Fruit fly (Drosophila melanogaster) whole organism, embryonic: ENCODE measurements around the gene CG13314.
A peak's percentile ranks its signal among the peaks of the same experiment; 100 is the strongest.

Experiments
- CG11247 ChIP-seq: fragments of 200-800 bp; sonication (Bioruptor generic); IDR thresholded peaks from 2 replicates; pipeline ENCODE4 v1.3.6; 2022; ENCODE audit warnings: missing biosample characterization, missing genetic modification characterization
- CG12104 ChIP-seq: fragments of 200-800 bp; sonication (Bioruptor generic); optimal IDR thresholded peaks from 3 replicates; lab custom pipeline; 2016; ENCODE audit warnings: missing biosample characterization, missing genetic modification characterization
- CG12942 ChIP-seq: fragments of 200-800 bp; sonication (Bioruptor generic); optimal IDR thresholded peaks from 3 replicates; lab custom pipeline; 2016; ENCODE audit warnings: missing biosample characterization, missing genetic modification characterization
- CG14860 ChIP-seq: fragments of 200-800 bp; sonication (Bioruptor generic); IDR thresholded peaks from 3 replicates; pipeline ENCODE4 v1.3.6; 2022; ENCODE audit warnings: missing biosample characterization, missing genetic modification characterization; ENCODE audit not compliant: partially characterized antibody
- CG15696 ChIP-seq: fragments of 200-800 bp; sonication (Bioruptor generic); optimal IDR thresholded peaks from 2 replicates; lab custom pipeline; 2019; ENCODE audit warnings: missing biosample characterization, mild to moderate bottlenecking, missing genetic modification characterization, moderate library complexity
- CG16779 ChIP-seq: fragments of 200-800 bp; sonication (Bioruptor generic); IDR thresholded peaks from 2 replicates; pipeline ENCODE4 v1.3.6; 2022; ENCODE audit warnings: missing biosample characterization, missing genetic modification characterization
- CG17802 ChIP-seq: fragments of 200-800 bp; sonication (Bioruptor generic); optimal IDR thresholded peaks from 2 replicates; lab custom pipeline; 2018; ENCODE audit warnings: missing biosample characterization, mild to moderate bottlenecking, missing genetic modification characterization, moderate library complexity
- CG2678 ChIP-seq: fragments of 200-800 bp; sonication (Bioruptor generic); optimal IDR thresholded peaks from 3 replicates; lab custom pipeline; 2019; ENCODE audit warnings: missing biosample characterization, mild to moderate bottlenecking, missing genetic modification characterization, moderate library complexity
- CG3281 ChIP-seq: fragments of 200-800 bp; sonication (Bioruptor generic); optimal IDR thresholded peaks from 3 replicates; lab custom pipeline; 2017; ENCODE audit warnings: missing biosample characterization, mild to moderate bottlenecking, missing genetic modification characterization
- CG33213 ChIP-seq: fragments of 200-800 bp; sonication (Bioruptor generic); optimal IDR thresholded peaks from 3 replicates; lab custom pipeline; 2016; ENCODE audit warnings: missing biosample characterization, missing genetic modification characterization
- CG4328 ChIP-seq: fragments of 200-800 bp; sonication (Bioruptor generic); optimal IDR thresholded peaks from 3 replicates; lab custom pipeline; 2017; ENCODE audit warnings: missing biosample characterization, missing genetic modification reagents, missing genetic modification characterization
- CG4404 ChIP-seq: fragments of 200-800 bp; sonication (Bioruptor generic); IDR thresholded peaks from 2 replicates; pipeline ENCODE4 v1.3.6; 2022; ENCODE audit warnings: missing biosample characterization, missing genetic modification characterization
- CG6272 ChIP-seq: fragments of 200-800 bp; sonication (Bioruptor generic); IDR thresholded peaks from 2 replicates; pipeline ENCODE4 v1.3.6; 2022; ENCODE audit warnings: missing biosample characterization, missing genetic modification characterization
- CG8281 ChIP-seq: fragments of 200-800 bp; sonication (Bioruptor generic); optimal IDR thresholded peaks from 2 replicates; lab custom pipeline; 2018; ENCODE audit warnings: missing biosample characterization, mild to moderate bottlenecking, missing genetic modification characterization, moderate library complexity
- CG9876 ChIP-seq: fragments of 200-800 bp; sonication (Bioruptor generic); optimal IDR thresholded peaks from 2 replicates; lab custom pipeline; 2016; ENCODE audit warnings: missing biosample characterization, missing genetic modification characterization
- Camta ChIP-seq: fragments of 200-800 bp; sonication (Bioruptor generic); optimal IDR thresholded peaks from 2 replicates; lab custom pipeline; 2016; ENCODE audit warnings: missing biosample characterization, missing genetic modification characterization
- CrebB ChIP-seq: fragments of 200-800 bp; sonication (Bioruptor generic); optimal IDR thresholded peaks from 3 replicates; lab custom pipeline; 2018; ENCODE audit warnings: missing biosample characterization, mild to moderate bottlenecking, missing genetic modification characterization
- Deaf1 ChIP-seq: fragments of 200-800 bp; optimal IDR thresholded peaks from 3 replicates; lab custom pipeline; 2019; ENCODE audit warnings: missing biosample characterization, mild to moderate bottlenecking, missing genetic modification characterization, moderate library complexity
- Dek ChIP-seq: fragments of 200-800 bp; sonication (Bioruptor generic); optimal IDR thresholded peaks from 3 replicates; lab custom pipeline; 2019; ENCODE audit warnings: missing biosample characterization, mild to moderate bottlenecking, missing genetic modification characterization, moderate library complexity
- Dll ChIP-seq: fragments of 200-800 bp; sonication (Bioruptor generic); IDR thresholded peaks from 4 replicates; pipeline ENCODE4 v1.3.6; 2022; ENCODE audit warnings: missing biosample characterization, missing genetic modification characterization; ENCODE audit not compliant: partially characterized antibody
- Doc2 ChIP-seq: fragments of 200-800 bp; sonication (Bioruptor generic); IDR thresholded peaks from 2 replicates; pipeline ENCODE4 v1.3.6; 2022; ENCODE audit warnings: missing biosample characterization, missing genetic modification characterization
- Dref ChIP-seq: fragments of 200-800 bp; sonication (Bioruptor generic); IDR thresholded peaks from 2 replicates; pipeline ENCODE4 v1.3.6; 2022; ENCODE audit warnings: missing biosample characterization, missing genetic modification characterization
- Ets65A ChIP-seq: fragments of 200-800 bp; sonication (Bioruptor generic); peaks from one replicate; lab custom pipeline; 2016; ENCODE audit warnings: missing biosample characterization, missing genetic modification characterization
- HmgD ChIP-seq: fragments of 200-800 bp; sonication (Bioruptor generic); optimal IDR thresholded peaks from 3 replicates; lab custom pipeline; 2016; ENCODE audit warnings: missing biosample characterization, missing genetic modification characterization
- Hmr ChIP-seq: fragments of 200-800 bp; sonication (Bioruptor generic); optimal IDR thresholded peaks from 3 replicates; lab custom pipeline; 2017; ENCODE audit warnings: mild to moderate bottlenecking, missing biosample characterization, missing genetic modification reagents, missing genetic modification characterization
- Myb ChIP-seq: fragments of 200-800 bp; sonication (Bioruptor generic); optimal IDR thresholded peaks from 2 replicates; lab custom pipeline; 2016; ENCODE audit warnings: missing biosample characterization, missing genetic modification characterization
- Opbp ChIP-seq: fragments of 200-800 bp; sonication (Bioruptor generic); IDR thresholded peaks from 3 replicates; pipeline ENCODE4 v1.3.6; 2022; ENCODE audit warnings: missing biosample characterization, missing genetic modification characterization; ENCODE audit not compliant: partially characterized antibody
- Optix ChIP-seq: fragments of 200-800 bp; sonication (Bioruptor generic); IDR thresholded peaks from 3 replicates; pipeline ENCODE4 v1.3.6; 2022; ENCODE audit warnings: missing biosample characterization, missing genetic modification characterization
- Pdp1 ChIP-seq, 2 experiments: fragments of 200-800 bp; sonication (Bioruptor generic); optimal IDR thresholded peaks; 3 replicates each; lab custom pipeline; 2016; ENCODE audit warnings: missing biosample characterization in 2 of 2, missing genetic modification characterization in 2 of 2, mild to moderate bottlenecking in 1 of 2, moderate library complexity in 1 of 2
- Sry-β ChIP-seq: fragments of 200-800 bp; sonication (Bioruptor generic); optimal IDR thresholded peaks from 2 replicates; lab custom pipeline; 2018; ENCODE audit warnings: missing biosample characterization, mild to moderate bottlenecking, missing genetic modification characterization, moderate library complexity
- ase ChIP-seq: fragments of 200-800 bp; sonication (Bioruptor generic); IDR thresholded peaks from 3 replicates; pipeline ENCODE4 v1.3.6; 2022; ENCODE audit warnings: missing biosample characterization, missing genetic modification characterization
- ash1 ChIP-seq: fragments of 200-800 bp; sonication (Bioruptor generic); optimal IDR thresholded peaks from 2 replicates; lab custom pipeline; 2018; ENCODE audit warnings: missing biosample characterization, mild to moderate bottlenecking, missing genetic modification characterization
- bab2 ChIP-seq: fragments of 200-800 bp; sonication (Bioruptor generic); optimal IDR thresholded peaks from 2 replicates; lab custom pipeline; 2016; ENCODE audit warnings: missing biosample characterization, missing genetic modification characterization
- bsh ChIP-seq, 2 experiments: fragments of 200-800 bp; sonication (Bioruptor generic); optimal IDR thresholded peaks; 2 replicates each; lab custom pipeline; 2017 to 2018; ENCODE audit warnings: mild to moderate bottlenecking in 2 of 2, missing biosample characterization in 2 of 2, missing genetic modification characterization in 2 of 2, moderate library complexity in 1 of 2
- chif ChIP-seq, 2 experiments: fragments of 200-800 bp; sonication (Bioruptor generic); optimal IDR thresholded peaks; 3 replicates each; lab custom pipeline; 2016; ENCODE audit warnings: missing biosample characterization in 2 of 2, missing genetic modification characterization in 2 of 2
- dmrt11E ChIP-seq: fragments of 200-800 bp; sonication (Bioruptor generic); optimal IDR thresholded peaks from 3 replicates; lab custom pipeline; 2018; ENCODE audit warnings: missing biosample characterization, mild to moderate bottlenecking, missing genetic modification characterization, moderate library complexity
- fd3F ChIP-seq: fragments of 200-800 bp; sonication (Bioruptor generic); optimal IDR thresholded peaks from 2 replicates; lab custom pipeline; 2018; ENCODE audit warnings: missing biosample characterization, mild to moderate bottlenecking, missing genetic modification characterization, moderate library complexity
- gsb ChIP-seq: fragments of 200-800 bp; sonication (Bioruptor generic); IDR thresholded peaks from 2 replicates; pipeline ENCODE4 v1.3.6; 2022; ENCODE audit warnings: missing biosample characterization, missing genetic modification characterization
- hb ChIP-seq: fragments of 200-800 bp; sonication (Bioruptor generic); IDR thresholded peaks from 3 replicates; pipeline ENCODE4 v1.3.6; 2022; ENCODE audit warnings: missing biosample characterization, missing genetic modification characterization; ENCODE audit not compliant: partially characterized antibody
- inv ChIP-seq: fragments of 200-800 bp; sonication (Bioruptor generic); IDR thresholded peaks from 2 replicates; pipeline ENCODE4 v1.3.6; 2022; ENCODE audit warnings: missing biosample characterization, missing genetic modification characterization; ENCODE audit not compliant: partially characterized antibody
- kah ChIP-seq: fragments of 200-800 bp; sonication (Bioruptor generic); optimal IDR thresholded peaks from 2 replicates; lab custom pipeline; 2018; ENCODE audit warnings: missing biosample characterization, mild to moderate bottlenecking, missing genetic modification characterization
- oc ChIP-seq: fragments of 200-800 bp; sonication (Bioruptor generic); optimal IDR thresholded peaks from 2 replicates; lab custom pipeline; 2018; ENCODE audit warnings: missing biosample characterization, mild to moderate bottlenecking, missing genetic modification characterization, moderate library complexity
- pnt ChIP-seq: fragments of 200-800 bp; sonication (Bioruptor generic); optimal IDR thresholded peaks from 3 replicates; lab custom pipeline; 2016; ENCODE audit warnings: missing biosample characterization, missing genetic modification characterization
- pros ChIP-seq: fragments of 200-800 bp; sonication (Bioruptor generic); optimal IDR thresholded peaks from 3 replicates; lab custom pipeline; 2019; ENCODE audit warnings: missing biosample characterization, mild to moderate bottlenecking, missing genetic modification characterization, moderate library complexity
- ranshi ChIP-seq: fragments of 200-800 bp; sonication (Bioruptor generic); IDR thresholded peaks from 2 replicates; pipeline ENCODE4 v1.3.6; 2022; ENCODE audit warnings: missing biosample characterization, missing genetic modification characterization
- shn ChIP-seq: fragments of 200-800 bp; sonication (Bioruptor generic); optimal IDR thresholded peaks from 3 replicates; lab custom pipeline; 2016; ENCODE audit warnings: missing biosample characterization, missing genetic modification characterization
- tio ChIP-seq: fragments of 200-800 bp; sonication (Bioruptor generic); optimal IDR thresholded peaks from 2 replicates; lab custom pipeline; 2017; ENCODE audit warnings: missing biosample characterization, missing genetic modification characterization, inconsistent platforms
- twi ChIP-seq: fragments of 200-800 bp; optimal IDR thresholded peaks from 2 replicates; lab custom pipeline; 2019; ENCODE audit warnings: missing biosample characterization, mild to moderate bottlenecking, missing genetic modification characterization, moderate library complexity
- tx ChIP-seq: fragments of 200-800 bp; sonication (Bioruptor generic); optimal IDR thresholded peaks from 2 replicates; lab custom pipeline; 2016; ENCODE audit warnings: missing biosample characterization, missing genetic modification characterization
- vfl ChIP-seq: fragments of 200-800 bp; sonication (Bioruptor generic); optimal IDR thresholded peaks from 2 replicates; lab custom pipeline; 2016; ENCODE audit warnings: missing biosample characterization, missing genetic modification characterization

Gene CG13314

dm6 chr3L:9025680-9026079 is 44.1 kb downstream of the CG13314 start (continued):
- TF ChIP-seq CG11247 (peak; percentile 78), CG12942 (GFP tag; lab: Kevin White, UChicago) (peak; percentile 72), bsh (GFP tag; optimal IDR thresholded peaks at IDR 0.05; lab: Kevin White, UChicago) (peak in 1 of 2 experiments; percentile 86), Opbp (GFP tag; lab: Robert Waterston, UW) (no peak), CG8281 (tag; lab: Kevin White, UChicago) (peak; percentile 67), CG6272 (GFP tag; lab: Robert Waterston, UW) (peak; percentile 83), CG9876 (peak; percentile 20), CG16779 (GFP tag; lab: Robert Waterston, UW) (0 out of 2 replicates have a peak, but pooled peaks have one; percentile 20), vfl (GFP tag; lab: Kevin White, UChicago) (peak; percentile 69), CG2678 (tag; lab: Kevin White, UChicago) (peak; percentile 91), CG12104 (peak; percentile 74), ranshi (GFP tag; lab: Robert Waterston, UW) (peak; percentile 87), pnt (GFP tag; lab: Kevin White, UChicago) (peak; percentile 68), ash1 (GFP tag; lab: Kevin White, UChicago) (no peak), CrebB (tag; lab: Kevin White, UChicago) (peak; percentile 67), ase (peak; percentile 92), Myb (GFP tag; lab: Kevin White, UChicago) (peak; percentile 27), Pdp1 (GFP tag; optimal IDR thresholded peaks at IDR 0.05; lab: Kevin White, UChicago) (peak; percentile 85 to 88), tio (GFP tag; lab: Kevin White, UChicago) (peak; percentile 70), fd3F (GFP tag; lab: Kevin White, UChicago) (peak; percentile 64), Dref (GFP tag; lab: Robert Waterston, UW) (no peak), CG17802 (tag; lab: Kevin White, UChicago) (peak; percentile 43), Doc2 (GFP tag; lab: Robert Waterston, UW) (peak; percentile 87), Hmr (GFP tag; lab: Kevin White, UChicago) (peak; percentile 68), Sry-β (GFP tag; lab: Kevin White, UChicago) (no peak), pros (GFP tag; lab: Kevin White, UChicago) (peak; percentile 75), CG33213 (GFP tag; lab: Kevin White, UChicago) (peak; percentile 78), kah (GFP tag; lab: Kevin White, UChicago) (peak; percentile 68), inv (no peak), Deaf1 (tag; lab: Kevin White, UChicago) (peak; percentile 66), Dek (tag; lab: Kevin White, UChicago) (peak; percentile 75), CG4404 (GFP tag; lab: Robert Waterston, UW) (peak; percentile 89), CG15696 (tag; lab: Kevin White, UChicago) (peak; percentile 86), chif (GFP tag; optimal IDR thresholded peaks at IDR 0.05; lab: Kevin White, UChicago) (peak; percentile 73 to 87), CG14860 (GFP tag; lab: Robert Waterston, UW) (no peak), twi (tag; lab: Kevin White, UChicago) (peak; percentile 57), Dll (GFP tag; lab: Robert Waterston, UW) (no peak), HmgD (GFP tag; lab: Kevin White, UChicago) (no peak), shn (GFP tag; lab: Kevin White, UChicago) (peak; percentile 44), Camta (GFP tag; lab: Kevin White, UChicago) (peak; percentile 87), hb (GFP tag; lab: Robert Waterston, UW) (no peak), Ets65A (GFP tag; lab: Kevin White, UChicago) (peak; percentile 89), tx (GFP tag; lab: Kevin White, UChicago) (peak; percentile 72), bab2 (peak; percentile 83), CG4328 (GFP tag; lab: Kevin White, UChicago) (peak; percentile 44), dmrt11E (tag; lab: Kevin White, UChicago) (peak; percentile 86), gsb (peak; percentile 81), oc (tag; lab: Kevin White, UChicago) (peak; percentile 79), CG3281 (peak; percentile 73), Optix (GFP tag; lab: Robert Waterston, UW) (peak; percentile 75)
